Fruit fly (Drosophila melanogaster): ENCODE results near the gene Peritrophin-15a.

- TF ChIP-seq CG8478 (optimal IDR thresholded peaks at IDR 0.05), result no peak
- TF ChIP-seq CTCF (optimal IDR thresholded peaks at IDR 0.05), result no peak
Observed at dm6 chr2L:8381508-8382036, 14.3 kb downstream of the Peritrophin-15a start, which contains the start of gene AlaRS.

All from S2 (cell line).